Worm (Caenorhabditis elegans) whole organism, L2 larva: Measurements from ENCODE around the gene srw-85.

Experiments used
- F13H6.1 ChIP-seq: sonication (generic microtip); optimal IDR thresholded peaks from 2 replicates; lab custom pipeline; 2016; ENCODE audit warnings: missing genetic modification characterization, missing compliant biosample characterization
- R02D3.7 ChIP-seq: fragments of 150-350 bp; optimal IDR thresholded peaks from 2 replicates; lab custom pipeline; 2014; ENCODE audit warnings: missing biosample characterization, missing genetic modification characterization
- Y55F3AM.14 ChIP-seq: fragments of 200-800 bp; sonication (Bioruptor generic); optimal IDR thresholded peaks from 2 replicates; lab custom pipeline; 2018; ENCODE audit warnings: mild to moderate bottlenecking, missing genetic modification characterization, missing compliant biosample characterization
- ZK546.5 ChIP-seq: sonication (generic microtip); optimal IDR thresholded peaks from 2 replicates; lab custom pipeline; 2017; ENCODE audit warnings: missing biosample characterization, missing genetic modification characterization
- alr-1 ChIP-seq: fragments of 150-350 bp; optimal IDR thresholded peaks from 2 replicates; lab custom pipeline; 2014; ENCODE audit warnings: missing biosample characterization, missing genetic modification characterization
- aly-2 ChIP-seq: fragments of 150-350 bp; optimal IDR thresholded peaks from 2 replicates; lab custom pipeline; 2014; ENCODE audit warnings: missing biosample characterization, missing genetic modification characterization
- ama-1 ChIP-seq: fragments of 150-350 bp; optimal IDR thresholded peaks from 2 replicates; lab custom pipeline; 2018; ENCODE audit warnings: inconsistent platforms
- blmp-1 ChIP-seq: sonication (generic microtip); optimal IDR thresholded peaks from 2 replicates; lab custom pipeline; 2017; ENCODE audit warnings: missing genetic modification characterization, mild to moderate bottlenecking, missing compliant biosample characterization, antibody characterized with exemption, moderate library complexity; ENCODE audit not compliant: insufficient read depth
- crh-2 ChIP-seq: sonication (generic microtip); optimal IDR thresholded peaks from 2 replicates; lab custom pipeline; 2017; ENCODE audit warnings: missing biosample characterization, missing genetic modification characterization
- dmd-4 ChIP-seq: sonication (generic microtip); optimal IDR thresholded peaks from 2 replicates; lab custom pipeline; 2017; ENCODE audit warnings: missing biosample characterization, missing genetic modification characterization
- egl-27 ChIP-seq: sonication (generic microtip); optimal IDR thresholded peaks from 3 replicates; lab custom pipeline; 2017; ENCODE audit warnings: missing biosample characterization, missing genetic modification reagents, missing genetic modification characterization
- elt-1 ChIP-seq: fragments of 150-350 bp; optimal IDR thresholded peaks from 2 replicates; lab custom pipeline; 2014; ENCODE audit warnings: missing biosample characterization, missing genetic modification characterization
- elt-3 ChIP-seq: sonication (generic microtip); optimal IDR thresholded peaks from 2 replicates; lab custom pipeline; 2017; ENCODE audit warnings: missing biosample characterization, missing genetic modification characterization
- fos-1 ChIP-seq: fragments of 150-350 bp; optimal IDR thresholded peaks from 2 replicates; lab custom pipeline; 2014; ENCODE audit warnings: missing biosample characterization, missing genetic modification characterization
- lin-11 ChIP-seq: fragments of 150-350 bp; sonication (generic microtip); optimal IDR thresholded peaks from 2 replicates; lab custom pipeline; 2014; ENCODE audit warnings: missing biosample characterization, missing genetic modification characterization, inconsistent platforms, mixed read lengths
- lin-13 ChIP-seq: fragments of 150-350 bp; optimal IDR thresholded peaks from 2 replicates; lab custom pipeline; 2014; ENCODE audit warnings: missing biosample characterization, missing genetic modification reagents, missing genetic modification characterization
- lsy-2 ChIP-seq, 2 experiments: fragments of 150-350 bp in 1 of 2; sonication (generic microtip) in 1 of 2; optimal IDR thresholded peaks; 2 replicates each; lab custom pipeline; 2014 to 2017; ENCODE audit warnings: missing biosample characterization in 2 of 2, missing genetic modification characterization in 2 of 2
- mab-5 ChIP-seq: fragments of 150-350 bp; optimal IDR thresholded peaks from 2 replicates; lab custom pipeline; 2014; ENCODE audit warnings: missing biosample characterization, missing genetic modification characterization
- mbf-1 ChIP-seq: sonication (generic microtip); optimal IDR thresholded peaks from 2 replicates; lab custom pipeline; 2017; ENCODE audit warnings: missing biosample characterization, missing genetic modification characterization
- mdl-1 ChIP-seq, 2 experiments: fragments of 150-350 bp in 1 of 2; sonication (generic microtip) in 1 of 2; optimal IDR thresholded peaks; 2 replicates each; lab custom pipeline; 2017; ENCODE audit warnings: missing biosample characterization in 2 of 2, missing genetic modification characterization in 2 of 2
- nhr-10 ChIP-seq: sonication (generic microtip); optimal IDR thresholded peaks from 2 replicates; lab custom pipeline; 2017; ENCODE audit warnings: missing biosample characterization, missing genetic modification characterization
- nhr-23 ChIP-seq: fragments of 150-350 bp; optimal IDR thresholded peaks from 2 replicates; lab custom pipeline; 2014; ENCODE audit warnings: missing biosample characterization, missing genetic modification reagents, missing genetic modification characterization
- nhr-237 ChIP-seq: fragments of 150-350 bp; optimal IDR thresholded peaks from 2 replicates; lab custom pipeline; 2014; ENCODE audit warnings: missing biosample characterization, missing genetic modification characterization
- nhr-25 ChIP-seq: fragments of 150-350 bp; sonication (generic microtip); optimal IDR thresholded peaks from 3 replicates; lab custom pipeline; 2014; ENCODE audit warnings: missing biosample characterization, missing genetic modification characterization
- nhr-6 ChIP-seq: fragments of 150-350 bp; optimal IDR thresholded peaks from 2 replicates; lab custom pipeline; 2014; ENCODE audit warnings: missing biosample characterization, missing genetic modification characterization
- sma-3 ChIP-seq: sonication (generic microtip); optimal IDR thresholded peaks from 2 replicates; lab custom pipeline; 2016; ENCODE audit warnings: missing genetic modification reagents, missing genetic modification characterization, missing compliant biosample characterization
- sma-9 ChIP-seq, 2 experiments: fragments of 150-350 bp in 1 of 2; sonication (generic microtip) in 1 of 2; optimal IDR thresholded peaks; 2 replicates each; lab custom pipeline; 2014 to 2016; ENCODE audit warnings: missing genetic modification characterization in 2 of 2, mild to moderate bottlenecking in 1 of 2, missing biosample characterization in 1 of 2, missing compliant biosample characterization in 1 of 2, missing genetic modification reagents in 1 of 2, moderate library complexity in 1 of 2
- snpc-4 ChIP-seq: fragments of 150-350 bp; optimal IDR thresholded peaks from 2 replicates; lab custom pipeline; 2014; ENCODE audit warnings: missing biosample characterization, missing genetic modification characterization
- unc-39 ChIP-seq: fragments of 150-350 bp; optimal IDR thresholded peaks from 2 replicates; lab custom pipeline; 2014; ENCODE audit warnings: missing biosample characterization, missing genetic modification characterization
- unc-62 ChIP-seq: fragments of 150-350 bp; optimal IDR thresholded peaks from 2 replicates; lab custom pipeline; 2014; ENCODE audit warnings: missing biosample characterization, missing genetic modification reagents, missing genetic modification characterization
- zag-1 ChIP-seq: fragments of 150-350 bp; optimal IDR thresholded peaks from 2 replicates; lab custom pipeline; 2014; ENCODE audit warnings: missing biosample characterization, missing genetic modification characterization
- ztf-1 ChIP-seq: fragments of 200-800 bp; sonication (Bioruptor generic); conservative IDR thresholded peaks from 2 replicates; pipeline ENCODE4 v1.3.6; 2022; ENCODE audit warnings: missing genetic modification characterization, missing compliant biosample characterization
- ztf-4 ChIP-seq: fragments of 150-350 bp; optimal IDR thresholded peaks from 2 replicates; lab custom pipeline; 2014; ENCODE audit warnings: missing biosample characterization, missing genetic modification characterization

Gene srw-85

ce11 chrV:19431036-19431435, at the start of gene srw-85:
srw-85 (minus strand) TSS chrV:19431136.
- TF ChIP-seq ama-1 (lab: Kevin White, UChicago) (no peak), sma-9 (GFP tag; optimal IDR thresholded peaks at IDR 0.05; lab: Kevin White, UChicago) (no peak), sma-9 (tag; optimal IDR thresholded peaks at IDR 0.05; lab: Kevin White, UChicago) (no peak), mbf-1 (tag; lab: Kevin White, UChicago) (no peak), blmp-1 (tag; lab: Kevin White, UChicago) (no peak), mdl-1 (tag; optimal IDR thresholded peaks at IDR 0.05; lab: Kevin White, UChicago) (no peak), lin-11 (tag; lab: Kevin White, UChicago) (no peak), unc-62 (GFP tag; lab: Kevin White, UChicago) (no peak)
- TF ChIP-seq, all 48 proteins: peak for 0

ce11 chrV:19477852-19478251, 46.9 kb upstream of the srw-85 start, which contains the start of gene Y43F8B.9:
Y43F8B.9 (plus strand) TSS chrV:19478152.
- no peak for TF ChIP-seq ama-1 (lab: Kevin White, UChicago)
- TF ChIP-seq elt-1 (tag; lab: Kevin White, UChicago): no peak
- TF ChIP-seq lin-13: no peak
- TF ChIP-seq sma-3: no peak
- no peak for TF ChIP-seq unc-62 (GFP tag; lab: Kevin White, UChicago)
- TF ChIP-seq lsy-2 (tag; optimal IDR thresholded peaks at IDR 0.05; lab: Kevin White, UChicago): no peak
- TF ChIP-seq ztf-1 (GFP tag; lab: Robert Waterston, UW): no peak
- TF ChIP-seq, all 48 proteins: peak for 0

- TF ChIP-seq Y55F3AM.14 (GFP tag; lab: Kevin White, UChicago) (no peak), unc-39 (no peak), egl-27 (tag; lab: Kevin White, UChicago) (no peak), sma-9 (GFP tag; optimal IDR thresholded peaks at IDR 0.05; lab: Kevin White, UChicago) (no peak), sma-9 (tag; optimal IDR thresholded peaks at IDR 0.05; lab: Kevin White, UChicago) (no peak), crh-2 (tag; lab: Kevin White, UChicago) (no peak), ZK546.5 (tag; lab: Kevin White, UChicago) (no peak)
- TF ChIP-seq, all 48 proteins: peak for 0
Measured at ce11 chrV:19477302-19477701, 46.4 kb upstream of the srw-85 start.

- TF ChIP-seq dmd-4 (no peak), lin-11 (tag; lab: Kevin White, UChicago) (no peak)
Measured at ce11 chrV:19473842-19474514, 43.0 kb upstream of the srw-85 start, which contains the start of gene Y43F8B.10. Y43F8B.10 (plus strand) TSS chrV:19474464.

ce11 chrV:19470385-19470784, 39.4 kb upstream of the srw-85 start, which contains the start of gene Y43F8B.11:
Y43F8B.11 (plus strand) TSS chrV:19470685.
- no peak for TF ChIP-seq lsy-2 (tag; optimal IDR thresholded peaks at IDR 0.05; lab: Kevin White, UChicago)

ce11 chrV:19468083-19468482, 37.1 kb upstream of the srw-85 start, which contains the start of gene Y43F8B.12:
Y43F8B.12 (plus strand) TSS chrV:19468383.
- TF ChIP-seq fos-1 (tag; lab: Kevin White, UChicago): no peak
- no peak for TF ChIP-seq lin-11 (tag; lab: Kevin White, UChicago)
- TF ChIP-seq snpc-4 (tag; lab: Kevin White, UChicago): no peak
- TF ChIP-seq crh-2 (tag; lab: Kevin White, UChicago): no peak
- no peak for TF ChIP-seq ztf-4
- TF ChIP-seq F13H6.1 (tag; lab: Kevin White, UChicago): no peak
- TF ChIP-seq elt-3 (tag; lab: Kevin White, UChicago): no peak
- TF ChIP-seq nhr-10 (tag; lab: Kevin White, UChicago): no peak
- no peak for TF ChIP-seq nhr-23
- no peak for TF ChIP-seq elt-1 (tag; lab: Kevin White, UChicago)
- TF ChIP-seq Y55F3AM.14 (GFP tag; lab: Kevin White, UChicago): no peak
- no peak for TF ChIP-seq mab-5 (tag; lab: Kevin White, UChicago)
- no peak for TF ChIP-seq nhr-6
- TF ChIP-seq aly-2 (tag; lab: Kevin White, UChicago): no peak
- TF ChIP-seq ZK546.5 (tag; lab: Kevin White, UChicago): no peak
- TF ChIP-seq nhr-237 (tag; lab: Kevin White, UChicago): no peak
- TF ChIP-seq R02D3.7 (tag; lab: Kevin White, UChicago): no peak
- TF ChIP-seq zag-1 (tag; lab: Kevin White, UChicago): no peak
- no peak for TF ChIP-seq nhr-25 (tag; lab: Kevin White, UChicago)
- no peak for TF ChIP-seq alr-1 (tag; lab: Kevin White, UChicago)
